Fruit fly (Drosophila melanogaster): ENCODE data around the gene Noc1.

Noc1 gene

DNA sequence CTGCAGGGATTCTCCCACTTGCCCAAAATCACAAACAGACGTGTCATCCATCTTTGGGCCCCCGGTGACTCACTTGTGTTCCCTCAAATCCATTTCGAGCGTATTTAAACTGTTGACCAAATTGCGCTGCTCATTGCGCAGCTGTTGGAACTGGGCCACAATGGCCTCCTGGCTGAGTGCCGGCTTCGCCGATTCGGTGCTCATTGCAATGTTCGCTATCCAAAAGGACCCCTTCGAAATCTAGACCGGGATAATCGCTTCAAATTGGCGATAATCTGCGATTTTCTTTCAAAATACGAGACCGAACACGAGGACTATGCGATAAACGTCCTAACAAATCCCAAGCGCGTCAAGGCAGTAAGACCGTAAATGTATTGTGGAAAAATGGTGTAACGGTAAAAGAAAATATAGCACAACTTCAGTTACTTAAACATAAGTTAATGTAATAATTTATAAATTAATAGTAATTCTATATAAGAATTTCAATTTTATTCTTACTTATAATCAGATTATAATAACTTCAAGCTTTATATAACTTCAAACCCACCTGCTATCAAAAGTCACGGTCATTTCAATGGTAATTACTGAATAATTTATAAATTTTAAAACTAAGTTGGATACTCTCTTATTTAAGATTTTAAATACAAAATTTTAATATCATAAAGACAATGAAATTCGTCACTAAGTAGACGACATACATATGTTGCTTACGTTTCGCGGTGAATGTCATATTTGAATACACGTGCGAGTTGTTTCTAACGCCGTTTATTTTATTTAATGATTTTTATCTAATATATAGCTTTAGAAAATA lies at the start of gene Noc1, which contains the start of gene Pfdn2 (continued):
- no peak for TF ChIP-seq CG1024 (GFP tag; IDR thresholded peaks at IDR 0.05)
- no peak for TF ChIP-seq zen2 (GFP tag; IDR thresholded peaks at IDR 0.05; ENCODE audit: partially characterized antibody)
- no peak for TF ChIP-seq Dll (GFP tag; IDR thresholded peaks at IDR 0.05; ENCODE audit: partially characterized antibody)
- TF ChIP-seq hb (GFP tag; IDR thresholded peaks at IDR 0.05; ENCODE audit: partially characterized antibody), result no peak
- TF ChIP-seq ranshi (GFP tag; IDR thresholded peaks at IDR 0.05), result no peak
- TF ChIP-seq Hr39 (optimal IDR thresholded peaks at IDR 0.05), result no peak
- no peak for TF ChIP-seq corto (GFP tag; optimal IDR thresholded peaks at IDR 0.05)
- no peak for TF ChIP-seq CG2202 (tag; optimal IDR thresholded peaks at IDR 0.05)
- no peak for TF ChIP-seq CG4730 (GFP tag; IDR thresholded peaks at IDR 0.05)
- TF ChIP-seq dati (GFP tag; IDR thresholded peaks at IDR 0.05), result no peak
- TF ChIP-seq CG13775 (GFP tag; optimal IDR thresholded peaks at IDR 0.05), result peak; percentile 64
- peak; percentile 41 for TF ChIP-seq NfI (GFP tag; optimal IDR thresholded peaks at IDR 0.05)
- TF ChIP-seq Hmx (GFP tag; optimal IDR thresholded peaks at IDR 0.05), result no peak
- no peak for TF ChIP-seq CG14965 (GFP tag; optimal IDR thresholded peaks at IDR 0.05; ENCODE audit: borderline replicate concordance)
- no peak for TF ChIP-seq CG4360 (GFP tag; IDR thresholded peaks at IDR 0.05)
- TF ChIP-seq HHEX (GFP tag; optimal IDR thresholded peaks at IDR 0.05), result no peak
- TF ChIP-seq az2 (GFP tag; optimal IDR thresholded peaks at IDR 0.05), result peak; percentile 61
- TF ChIP-seq CG6175 (GFP tag; IDR thresholded peaks at IDR 0.05), result no peak
- TF ChIP-seq CG5180 (GFP tag; optimal IDR thresholded peaks at IDR 0.05), result no peak
- 0 out of 3 replicates have a peak, but pooled peaks have one; percentile 18 for TF ChIP-seq C15 (GFP tag; IDR thresholded peaks at IDR 0.05)
- no peak for TF ChIP-seq CG5245 (GFP tag; optimal IDR thresholded peaks at IDR 0.05)
- TF ChIP-seq Dp (GFP tag; optimal IDR thresholded peaks at IDR 0.05), result peak; percentile 7
- TF ChIP-seq Bgb (GFP tag; IDR thresholded peaks at IDR 0.05; ENCODE audit: partially characterized antibody), result no peak; the same call in 1 of the 2 replicates
- TF ChIP-seq sna (GFP tag; IDR thresholded peaks at IDR 0.05; ENCODE audit: partially characterized antibody), result no peak
- no peak for TF ChIP-seq CG1529 (GFP tag; optimal IDR thresholded peaks at IDR 0.05)
- no peak for TF ChIP-seq CG7745 (tag; optimal IDR thresholded peaks at IDR 0.05)
- TF ChIP-seq esg (GFP tag; conservative IDR thresholded peaks at IDR 0.05), result peak; percentile 44; the same call in 1 of the 2 replicates
- no peak for TF ChIP-seq CG6765 (GFP tag; optimal IDR thresholded peaks at IDR 0.05)
- TF ChIP-seq Aef1 (GFP tag; IDR thresholded peaks at IDR 0.05), result peak; percentile 55; the same call in 1 of the 3 replicates
- no peak for TF ChIP-seq Atf3 (GFP tag; optimal IDR thresholded peaks at IDR 0.05)
- peak; percentile 54 for TF ChIP-seq Hsf (GFP tag; optimal IDR thresholded peaks at IDR 0.05)
- TF ChIP-seq Drgx (GFP tag; IDR thresholded peaks at IDR 0.05), result no peak
- no peak for TF ChIP-seq yki (optimal IDR thresholded peaks at IDR 0.05)
- no peak for TF ChIP-seq dmrt99B (tag; optimal IDR thresholded peaks at IDR 0.05)
- no peak for TF ChIP-seq CG12744 (GFP tag; optimal IDR thresholded peaks at IDR 0.05)
- TF ChIP-seq kah (GFP tag; optimal IDR thresholded peaks at IDR 0.05), result no peak
- TF ChIP-seq bsh (GFP tag; optimal IDR thresholded peaks at IDR 0.05), result peak in 1 of 2 experiments; percentile 62
- TF ChIP-seq CG10321 (GFP tag; IDR thresholded peaks at IDR 0.05), result no peak
- no peak for TF ChIP-seq CG16779 (GFP tag; IDR thresholded peaks at IDR 0.05)
- no peak for TF ChIP-seq CG8281 (tag; optimal IDR thresholded peaks at IDR 0.05)
- no peak for TF ChIP-seq CG16813 (GFP tag; IDR thresholded peaks at IDR 0.05; ENCODE audit: partially characterized antibody)
- TF ChIP-seq CG10543 (GFP tag; optimal IDR thresholded peaks at IDR 0.05), result no peak
- TF ChIP-seq onecut (GFP tag; IDR thresholded peaks at IDR 0.05), result no peak
- TF ChIP-seq Mad (GFP tag; optimal IDR thresholded peaks at IDR 0.05), result no peak
- TF ChIP-seq Myb (GFP tag; optimal IDR thresholded peaks at IDR 0.05), result no peak
- TF ChIP-seq CG17802 (tag; optimal IDR thresholded peaks at IDR 0.05), result no peak
- TF ChIP-seq al (GFP tag; IDR thresholded peaks at IDR 0.05), result peak; percentile 60; the same call in 1 of the 2 replicates
- peak; percentile 78 for TF ChIP-seq CG2712 (tag; optimal IDR thresholded peaks at IDR 0.05)
- no peak for TF ChIP-seq HLH54F (GFP tag; optimal IDR thresholded peaks at IDR 0.05)
- TF ChIP-seq grau (tag; optimal IDR thresholded peaks at IDR 0.05), result peak; percentile 71
